Worm (Caenorhabditis elegans) whole organism, late embryonic: ENCODE results near the gene allo-1.

Experiments used
- ama-1 ChIP-seq: fragments of 150-350 bp; optimal IDR thresholded peaks from 2 replicates; lab custom pipeline; 2014
- dmd-4 ChIP-seq: sonication (generic microtip); optimal IDR thresholded peaks from 2 replicates; lab custom pipeline; 2016; ENCODE audit warnings: borderline replicate concordance, missing genetic modification characterization, missing compliant biosample characterization
- elt-2 ChIP-seq: sonication (generic microtip); optimal IDR thresholded peaks from 2 replicates; lab custom pipeline; 2016; ENCODE audit warnings: missing genetic modification reagents, missing genetic modification characterization, missing compliant biosample characterization
- hlh-30 ChIP-seq: sonication (generic microtip); optimal IDR thresholded peaks from 2 replicates; lab custom pipeline; 2017; ENCODE audit warnings: antibody characterized with exemption, missing genetic modification characterization, missing compliant biosample characterization; ENCODE audit not compliant: insufficient read depth
- lin-11 ChIP-seq: fragments of 200-800 bp; sonication (Bioruptor generic); optimal IDR thresholded peaks from 2 replicates; lab custom pipeline; 2018; ENCODE audit warnings: mild to moderate bottlenecking, missing genetic modification characterization, missing compliant biosample characterization
- nhr-11 ChIP-seq: fragments of 150-350 bp; optimal IDR thresholded peaks from 2 replicates; lab custom pipeline; 2014; ENCODE audit warnings: missing biosample characterization, missing genetic modification characterization

ce11 chrIV:10727734-10728133 is 30.9 kb upstream of the allo-1 start, which contains the start of gene ZC168.2:
- no peak for TF ChIP-seq ama-1
- TF ChIP-seq hlh-30: no peak
- TF ChIP-seq nhr-11 (tag; lab: Kevin White, UChicago): no peak
- TF ChIP-seq lin-11 (tag; lab: Kevin White, UChicago): no peak
- no peak for TF ChIP-seq dmd-4
- TF ChIP-seq elt-2 (tag; lab: Kevin White, UChicago): no peak
